Fruit fly (Drosophila melanogaster) whole organism, embryonic: ENCODE data around the gene CG31139.

Source experiments
- Abd-B ChIP-seq: fragments of 200-800 bp; sonication (Bioruptor generic); optimal IDR thresholded peaks from 2 replicates; lab custom pipeline; 2018; ENCODE audit warnings: missing biosample characterization, mild to moderate bottlenecking, missing genetic modification characterization, moderate library complexity
- Ada2b ChIP-seq: fragments of 200-800 bp; sonication (Bioruptor generic); IDR thresholded peaks from 2 replicates; pipeline ENCODE4 v1.3.6; 2022; ENCODE audit warnings: missing biosample characterization, missing genetic modification characterization
- CG10321 ChIP-seq: fragments of 200-800 bp; sonication (Bioruptor generic); IDR thresholded peaks from 2 replicates; pipeline ENCODE4 v1.3.6; 2022; ENCODE audit warnings: missing biosample characterization, missing genetic modification characterization
- CG11695 ChIP-seq: fragments of 200-800 bp; sonication (Bioruptor generic); IDR thresholded peaks from 3 replicates; pipeline ENCODE4 v1.3.6; 2022; ENCODE audit warnings: missing biosample characterization, missing genetic modification characterization
- CG11696 ChIP-seq: fragments of 200-800 bp; sonication (Bioruptor generic); IDR thresholded peaks from 2 replicates; pipeline ENCODE4 v1.3.6; 2022; ENCODE audit warnings: missing biosample characterization, missing genetic modification characterization
- CG12769 ChIP-seq: fragments of 200-800 bp; sonication (Bioruptor generic); optimal IDR thresholded peaks from 2 replicates; lab custom pipeline; 2019; ENCODE audit warnings: missing biosample characterization, mild to moderate bottlenecking, missing genetic modification characterization, moderate library complexity
- CG15011 ChIP-seq: fragments of 200-800 bp; sonication (Bioruptor generic); optimal IDR thresholded peaks from 3 replicates; lab custom pipeline; 2018; ENCODE audit warnings: missing biosample characterization, mild to moderate bottlenecking, missing genetic modification characterization
- CG1603 ChIP-seq: fragments of 200-800 bp; sonication (Bioruptor generic); optimal IDR thresholded peaks from 2 replicates; lab custom pipeline; 2019; ENCODE audit warnings: missing biosample characterization, mild to moderate bottlenecking, missing genetic modification characterization, moderate library complexity
- CG16813 ChIP-seq: fragments of 200-800 bp; sonication (Bioruptor generic); IDR thresholded peaks from 3 replicates; pipeline ENCODE4 v1.3.6; 2022; ENCODE audit warnings: missing biosample characterization, missing genetic modification characterization; ENCODE audit not compliant: partially characterized antibody
- CG18476 ChIP-seq: fragments of 200-800 bp; sonication (Bioruptor generic); optimal IDR thresholded peaks from 2 replicates; lab custom pipeline; 2016; ENCODE audit warnings: missing biosample characterization, mild to moderate bottlenecking, missing genetic modification characterization
- CG2120 ChIP-seq: fragments of 200-800 bp; sonication (Bioruptor generic); optimal IDR thresholded peaks from 3 replicates; lab custom pipeline; 2016; ENCODE audit warnings: missing biosample characterization, missing genetic modification characterization
- CG30403 ChIP-seq: fragments of 200-800 bp; sonication (Bioruptor generic); optimal IDR thresholded peaks from 3 replicates; lab custom pipeline; 2016; ENCODE audit warnings: missing biosample characterization, missing genetic modification characterization
- CG4617 ChIP-seq: fragments of 200-800 bp; sonication (Bioruptor generic); optimal IDR thresholded peaks from 3 replicates; lab custom pipeline; 2016; ENCODE audit warnings: missing biosample characterization, missing genetic modification characterization, borderline replicate concordance
- CG7745 ChIP-seq: fragments of 200-800 bp; sonication (Bioruptor generic); optimal IDR thresholded peaks from 2 replicates; lab custom pipeline; 2018; ENCODE audit warnings: missing biosample characterization, mild to moderate bottlenecking, missing genetic modification characterization, moderate library complexity
- CG7987 ChIP-seq: fragments of 200-800 bp; sonication (Bioruptor generic); optimal IDR thresholded peaks from 2 replicates; lab custom pipeline; 2018; ENCODE audit warnings: missing biosample characterization, mild to moderate bottlenecking, missing genetic modification characterization, moderate library complexity
- CG8290 ChIP-seq, 3 experiments: fragments of 200-800 bp; sonication (Bioruptor generic); optimal IDR thresholded peaks; 2 replicates each; lab custom pipeline; 2016 to 2019; ENCODE audit warnings: missing biosample characterization in 3 of 3, missing genetic modification characterization in 3 of 3, mild to moderate bottlenecking in 2 of 3, moderate library complexity in 1 of 3
- CG8944 ChIP-seq: fragments of 200-800 bp; sonication (Bioruptor generic); optimal IDR thresholded peaks from 3 replicates; lab custom pipeline; 2016; ENCODE audit warnings: missing biosample characterization, missing genetic modification characterization
- Drgx ChIP-seq: fragments of 200-800 bp; sonication (Bioruptor generic); IDR thresholded peaks from 2 replicates; pipeline ENCODE4 v1.3.6; 2022; ENCODE audit warnings: missing biosample characterization, missing genetic modification characterization
- Fer1 ChIP-seq: fragments of 200-800 bp; sonication (Bioruptor generic); optimal IDR thresholded peaks from 2 replicates; lab custom pipeline; 2017; ENCODE audit warnings: missing biosample characterization, mild to moderate bottlenecking, missing genetic modification characterization
- HHEX ChIP-seq: fragments of 200-800 bp; sonication (Bioruptor generic); optimal IDR thresholded peaks from 3 replicates; lab custom pipeline; 2017; ENCODE audit warnings: missing biosample characterization, mild to moderate bottlenecking, missing genetic modification characterization, missing genetic modification reagents
- HLH54F ChIP-seq: fragments of 200-800 bp; sonication (Bioruptor generic); optimal IDR thresholded peaks from 3 replicates; lab custom pipeline; 2016; ENCODE audit warnings: missing biosample characterization, missing genetic modification characterization
- HLHmδ ChIP-seq: fragments of 200-800 bp; sonication (Bioruptor generic); optimal IDR thresholded peaks from 2 replicates; lab custom pipeline; 2018; ENCODE audit warnings: missing biosample characterization, mild to moderate bottlenecking, missing genetic modification characterization, moderate library complexity
- Hey ChIP-seq: fragments of 200-800 bp; sonication (Bioruptor generic); optimal IDR thresholded peaks from 3 replicates; lab custom pipeline; 2018; ENCODE audit warnings: missing biosample characterization, mild to moderate bottlenecking, missing genetic modification characterization
- MBD-R2 ChIP-seq: fragments of 200-800 bp; sonication (Bioruptor generic); IDR thresholded peaks from 2 replicates; pipeline ENCODE4 v1.3.6; 2022; ENCODE audit warnings: missing biosample characterization, missing genetic modification characterization
- Med ChIP-seq: fragments of 200-800 bp; sonication (Bioruptor generic); peaks from one replicate; lab custom pipeline; 2016; ENCODE audit warnings: missing biosample characterization, missing genetic modification characterization, mild to moderate bottlenecking, inconsistent platforms, moderate library complexity
- Trl ChIP-seq, 3 experiments: fragments of >200 bp in 2 of 3; fragments of 200-800 bp in 1 of 3; sonication (Bioruptor generic) in 1 of 3; optimal IDR thresholded peaks; 2 replicates in 1 of 3; 3 replicates in 2 of 3; lab custom pipeline; 2016 to 2017; ENCODE audit warnings: missing biosample characterization in 1 of 3, missing genetic modification characterization in 1 of 3
- Vsx1 ChIP-seq: fragments of 200-800 bp; sonication (Bioruptor generic); optimal IDR thresholded peaks from 2 replicates; lab custom pipeline; 2017; ENCODE audit warnings: missing biosample characterization, mild to moderate bottlenecking, missing genetic modification characterization, missing genetic modification reagents
- Xrp1 ChIP-seq: fragments of 200-800 bp; sonication (Bioruptor generic); IDR thresholded peaks from 2 replicates; pipeline ENCODE4 v1.3.6; 2022; ENCODE audit warnings: missing biosample characterization, missing genetic modification characterization
- cato ChIP-seq: fragments of 200-800 bp; sonication (Bioruptor generic); optimal IDR thresholded peaks from 2 replicates; lab custom pipeline; 2016; ENCODE audit warnings: missing biosample characterization, missing genetic modification characterization, borderline replicate concordance
- cg ChIP-seq: fragments of 200-800 bp; sonication (Bioruptor generic); optimal IDR thresholded peaks from 3 replicates; lab custom pipeline; 2019; ENCODE audit warnings: missing biosample characterization, mild to moderate bottlenecking, missing genetic modification characterization, moderate library complexity
- ci ChIP-seq: fragments of 200-800 bp; sonication (Bioruptor generic); IDR thresholded peaks from 3 replicates; pipeline ENCODE4 v1.3.6; 2022; ENCODE audit warnings: missing biosample characterization, missing genetic modification characterization
- da ChIP-seq: fragments of 200-800 bp; sonication (Bioruptor generic); optimal IDR thresholded peaks from 2 replicates; lab custom pipeline; 2016; ENCODE audit warnings: missing biosample characterization, missing genetic modification characterization
- dan ChIP-seq: fragments of 200-800 bp; sonication (Bioruptor generic); IDR thresholded peaks from 2 replicates; pipeline ENCODE4 v1.3.6; 2022; ENCODE audit warnings: missing biosample characterization, missing genetic modification characterization
- gcm2 ChIP-seq: fragments of 200-800 bp; sonication (Bioruptor generic); optimal IDR thresholded peaks from 2 replicates; lab custom pipeline; 2016; ENCODE audit warnings: missing biosample characterization, missing genetic modification characterization
- grn ChIP-seq: fragments of 200-800 bp; sonication (Bioruptor generic); optimal IDR thresholded peaks from 3 replicates; lab custom pipeline; 2017; ENCODE audit warnings: missing biosample characterization, missing genetic modification characterization
- hkb ChIP-seq, 2 experiments: fragments of 200-800 bp in 1 of 2; fragments of >200 bp in 1 of 2; sonication (Bioruptor generic) in 1 of 2; IDR thresholded peaks in 1 of 2; optimal IDR thresholded peaks in 1 of 2; 2 replicates each; pipeline versions ENCODE4 v1.3.6 to Lab custom; 2017 to 2022; ENCODE audit warnings: missing biosample characterization in 1 of 2, missing genetic modification characterization in 1 of 2
- ind ChIP-seq: fragments of 200-800 bp; sonication (Bioruptor generic); optimal IDR thresholded peaks from 3 replicates; lab custom pipeline; 2016; ENCODE audit warnings: missing biosample characterization, missing genetic modification characterization
- ken ChIP-seq: fragments of 200-800 bp; sonication (Bioruptor generic); IDR thresholded peaks from 3 replicates; pipeline ENCODE4 v1.3.6; 2022; ENCODE audit warnings: missing biosample characterization, missing genetic modification characterization
- lbe ChIP-seq: fragments of 200-800 bp; sonication (Bioruptor generic); optimal IDR thresholded peaks from 2 replicates; lab custom pipeline; 2016; ENCODE audit warnings: missing biosample characterization, mild to moderate bottlenecking, missing genetic modification characterization
- nerfin-1 ChIP-seq: fragments of 200-800 bp; sonication (Bioruptor generic); optimal IDR thresholded peaks from 3 replicates; lab custom pipeline; 2019; ENCODE audit warnings: missing biosample characterization, mild to moderate bottlenecking, missing genetic modification characterization, moderate library complexity
- onecut ChIP-seq: fragments of 200-800 bp; sonication (Bioruptor generic); IDR thresholded peaks from 2 replicates; pipeline ENCODE4 v1.3.6; 2022; ENCODE audit warnings: missing biosample characterization, missing genetic modification characterization
- pan ChIP-seq, 4 experiments: fragments of >200 bp in 3 of 4; fragments of 200-800 bp in 1 of 4; sonication (Bioruptor generic) in 1 of 4; optimal IDR thresholded peaks in 3 of 4; IDR thresholded peaks in 1 of 4; 2 replicates each; pipeline versions ENCODE4 v1.3.6 to Lab custom; 2017 to 2022; ENCODE audit warnings: missing biosample characterization in 2 of 4, missing genetic modification characterization in 2 of 4, mixed read lengths in 1 of 4
- phol ChIP-seq: fragments of 200-800 bp; sonication (Bioruptor generic); optimal IDR thresholded peaks from 3 replicates; lab custom pipeline; 2018; ENCODE audit warnings: missing biosample characterization, mild to moderate bottlenecking, missing genetic modification characterization, moderate library complexity
- rib ChIP-seq: fragments of 200-800 bp; sonication (Bioruptor generic); IDR thresholded peaks from 2 replicates; pipeline ENCODE4 v1.3.6; 2022; ENCODE audit warnings: missing biosample characterization, missing genetic modification characterization
- sens ChIP-seq: fragments of 200-800 bp; sonication (Bioruptor generic); peaks from one replicate; lab custom pipeline; 2016; ENCODE audit warnings: missing biosample characterization, missing genetic modification characterization
- slbo ChIP-seq: fragments of 200-800 bp; sonication (Bioruptor generic); IDR thresholded peaks from 2 replicates; pipeline ENCODE4 v1.3.6; 2022; ENCODE audit warnings: missing biosample characterization, missing genetic modification characterization
- unpg ChIP-seq: fragments of 200-800 bp; sonication (Bioruptor generic); optimal IDR thresholded peaks from 3 replicates; lab custom pipeline; 2018; ENCODE audit warnings: missing biosample characterization, mild to moderate bottlenecking, missing genetic modification characterization, moderate library complexity
- vvl ChIP-seq: fragments of 200-800 bp; sonication (Bioruptor generic); IDR thresholded peaks from 2 replicates; pipeline ENCODE4 v1.3.6; 2022; ENCODE audit warnings: missing biosample characterization, missing genetic modification characterization

CG31139 gene

DNA sequence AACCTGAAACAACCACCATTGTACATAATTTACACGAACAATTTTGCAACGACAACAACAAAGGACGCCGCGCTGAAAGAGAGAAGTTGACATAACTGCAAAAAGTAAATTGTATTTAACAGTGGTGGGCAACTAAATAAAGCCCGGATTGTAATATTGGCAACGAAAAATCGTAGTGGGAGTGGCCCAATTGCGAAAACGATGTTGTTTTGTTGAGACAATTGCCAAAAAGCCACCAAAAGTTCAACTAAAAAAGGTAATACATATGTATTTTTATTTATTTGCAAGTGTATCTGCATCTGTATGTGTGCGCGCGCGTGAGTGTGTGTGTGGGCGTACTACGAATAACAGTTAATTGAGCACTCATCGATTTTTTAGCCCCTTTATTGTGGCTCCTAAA lies 2.3 kb upstream of the CG31139 start:
- peak; percentile 75 for TF ChIP-seq Med (GFP tag; lab: Kevin White, UChicago)
- peak; percentile 49; the same call in 1 of the 2 replicates for TF ChIP-seq onecut
- TF ChIP-seq Hey (tag; lab: Kevin White, UChicago): no peak
- TF ChIP-seq vvl (GFP tag; lab: Robert Waterston, UW): no peak
- peak; percentile 3 for TF ChIP-seq CG1603 (tag; lab: Kevin White, UChicago)
- no peak for TF ChIP-seq grn (GFP tag; lab: Kevin White, UChicago)
- no peak for TF ChIP-seq cato
- peak; percentile 15; the same call in 1 of the 2 replicates for TF ChIP-seq slbo (GFP tag; lab: Robert Waterston, UW)
- TF ChIP-seq cg: peak; percentile 60
- TF ChIP-seq unpg (GFP tag; lab: Kevin White, UChicago): peak; percentile 2
- peak; percentile 5; the same call in 1 of the 3 replicates for TF ChIP-seq ci
- 0 out of 3 replicates have a peak, but pooled peaks have one; percentile 17 for TF ChIP-seq CG11695 (GFP tag; lab: Robert Waterston, UW)
- 0 out of 2 replicates have a peak, but pooled peaks have one; percentile 19 for TF ChIP-seq Xrp1 (GFP tag; lab: Robert Waterston, UW)
- peak; percentile 23; the same call in 1 of the 2 replicates for TF ChIP-seq Ada2b (GFP tag; lab: Robert Waterston, UW)
- TF ChIP-seq phol (tag; lab: Kevin White, UChicago): no peak
- TF ChIP-seq Drgx (GFP tag; lab: Robert Waterston, UW): 0 out of 2 replicates have a peak, but pooled peaks have one; percentile 28
- peak; percentile 15 for TF ChIP-seq nerfin-1 (tag; lab: Kevin White, UChicago)
- TF ChIP-seq hkb (optimal IDR thresholded peaks at IDR 0.05; lab: Kevin White, UChicago): no peak
- TF ChIP-seq hkb (GFP tag; IDR thresholded peaks at IDR 0.05; lab: Robert Waterston, UW): peak; percentile 35; the same call in 1 of the 2 replicates
- TF ChIP-seq Fer1 (GFP tag; lab: Kevin White, UChicago): no peak
- TF ChIP-seq da (GFP tag; lab: Kevin White, UChicago): no peak
- TF ChIP-seq CG11696 (GFP tag; lab: Robert Waterston, UW): peak; percentile 57
- TF ChIP-seq CG8290 (GFP tag; optimal IDR thresholded peaks at IDR 0.05; lab: Kevin White, UChicago): no peak
- TF ChIP-seq CG8290 (tag; optimal IDR thresholded peaks at IDR 0.05; lab: Kevin White, UChicago): peak in 1 of 2 experiments; percentile 5
- TF ChIP-seq pan (optimal IDR thresholded peaks at IDR 0.05; lab: Kevin White, UChicago): no peak
- peak in 1 of 2 experiments; percentile 6 for TF ChIP-seq pan (GFP tag; optimal IDR thresholded peaks at IDR 0.05 in 1 of 2, IDR thresholded peaks at IDR 0.05 in 1 of 2)

DNA sequence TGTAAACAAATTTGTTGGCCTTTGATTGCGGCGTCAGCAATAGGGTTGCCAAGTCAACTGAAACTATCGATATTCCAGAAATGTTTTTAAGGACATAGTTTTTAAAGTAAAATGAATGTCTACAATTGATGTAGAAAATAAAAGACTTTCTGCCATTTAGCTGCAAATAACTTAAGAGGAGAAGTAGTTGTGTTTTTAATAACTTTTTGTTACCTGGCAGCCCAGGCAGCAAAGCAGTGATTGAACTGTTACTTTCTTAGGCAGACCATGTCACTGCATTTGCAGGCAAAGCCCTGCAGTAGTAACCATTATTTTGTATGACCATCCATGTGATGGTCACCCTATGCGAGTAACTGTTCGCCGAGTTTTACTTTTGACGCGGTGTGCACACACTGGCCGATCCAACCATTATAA lies 1.7 kb upstream of the CG31139 start, which contains the start of the genes rumi, CG7029 and Usp12-46:
rumi (minus strand) TSS at position 64 of the 414 bp plus-strand sequence.
CG7029 (plus strand) TSS at position 368 of the 414 bp plus-strand sequence.
Usp12-46 (plus strand) TSS at position 368 of the 414 bp plus-strand sequence.
- peak; percentile 33 for TF ChIP-seq HLHmδ (GFP tag; lab: Kevin White, UChicago)
- peak; percentile 79 for TF ChIP-seq lbe
- TF ChIP-seq CG30403: peak; percentile 91
- 0 out of 2 replicates have a peak, but pooled peaks have one; percentile 20 for TF ChIP-seq rib (GFP tag; lab: Robert Waterston, UW)
- peak; percentile 89 for TF ChIP-seq ken (GFP tag; lab: Robert Waterston, UW)
- TF ChIP-seq HHEX (GFP tag; lab: Kevin White, UChicago): peak; percentile 77
- peak; percentile 84 for TF ChIP-seq Abd-B (GFP tag; lab: Kevin White, UChicago)
- TF ChIP-seq dan (GFP tag; lab: Robert Waterston, UW): no peak
- TF ChIP-seq HLH54F (GFP tag; lab: Kevin White, UChicago): peak; percentile 93
- TF ChIP-seq sens (GFP tag; lab: Kevin White, UChicago): peak; percentile 99
- TF ChIP-seq Trl (optimal IDR thresholded peaks at IDR 0.05; lab: Kevin White, UChicago): peak in 1 of 2 experiments; percentile 1
- peak; percentile 92 for TF ChIP-seq Trl (GFP tag; optimal IDR thresholded peaks at IDR 0.05; lab: Kevin White, UChicago)
- peak; percentile 92 for TF ChIP-seq MBD-R2
- TF ChIP-seq CG12769 (tag; lab: Kevin White, UChicago): no peak
- no peak for TF ChIP-seq CG7745
- TF ChIP-seq CG2120 (GFP tag; lab: Kevin White, UChicago): peak; percentile 93
- TF ChIP-seq CG15011 (GFP tag; lab: Kevin White, UChicago): no peak
- peak; percentile 67 for TF ChIP-seq gcm2
- TF ChIP-seq CG18476 (GFP tag; lab: Kevin White, UChicago): peak; percentile 81
- TF ChIP-seq CG4617: peak; percentile 85
- TF ChIP-seq Vsx1 (GFP tag; lab: Kevin White, UChicago): no peak
- peak; percentile 81 for TF ChIP-seq CG16813
- TF ChIP-seq ind (GFP tag; lab: Kevin White, UChicago): peak; percentile 88
- peak; percentile 62 for TF ChIP-seq CG10321 (GFP tag; lab: Robert Waterston, UW)
- TF ChIP-seq CG8944 (GFP tag; lab: Kevin White, UChicago): peak; percentile 91
- peak; percentile 57 for TF ChIP-seq CG7987 (GFP tag; lab: Kevin White, UChicago)
